Fruit fly (Drosophila melanogaster) whole organism, adult: Measurements from ENCODE around the gene cdm.

ENCODE experiments used
- CG12768 ChIP-seq: fragments of 200-800 bp; sonication (Bioruptor generic); optimal IDR thresholded peaks from 2 replicates; lab custom pipeline; 2017; ENCODE audit warnings: missing biosample characterization, missing genetic modification characterization, mild to moderate bottlenecking, moderate library complexity, missing genetic modification reagents
- CG33017 ChIP-seq: fragments of 200-800 bp; sonication (Bioruptor generic); optimal IDR thresholded peaks from 2 replicates; lab custom pipeline; 2018; ENCODE audit warnings: missing biosample characterization, mild to moderate bottlenecking, missing genetic modification characterization, moderate library complexity
- Crg-1 ChIP-seq: fragments of 200-800 bp; sonication (Bioruptor generic); optimal IDR thresholded peaks from 2 replicates; lab custom pipeline; 2016; ENCODE audit warnings: missing biosample characterization, missing genetic modification characterization
- kay ChIP-seq: fragments of 200-800 bp; sonication (Bioruptor generic); peaks from one replicate; lab custom pipeline; 2016; ENCODE audit warnings: missing biosample characterization, missing genetic modification characterization, borderline replicate concordance
- tj ChIP-seq: fragments of 200-800 bp; sonication (Bioruptor generic); optimal IDR thresholded peaks from 3 replicates; lab custom pipeline; 2017; ENCODE audit warnings: missing biosample characterization, mild to moderate bottlenecking, missing genetic modification characterization, moderate library complexity

dm6 chr3R:18146629-18147028, 36.6 kb downstream of the cdm start:
- TF ChIP-seq kay (GFP tag; lab: Kevin White, UChicago) (no peak), CG12768 (GFP tag; lab: Kevin White, UChicago) (no peak), Crg-1 (GFP tag; lab: Kevin White, UChicago) (no peak), tj (no peak), CG33017 (no peak)
